Worm (Caenorhabditis elegans): ENCODE results near the gene gphr-1.

The gphr-1 gene

ce11 chrIII:12250114-12250792, 31.4 kb downstream of the gphr-1 start, which contains the start of the genes tim-1 and Y75B8A.23:
Gene tim-1, minus strand, starts transcription at chrIII:12250164.
Gene Y75B8A.23, plus strand, starts transcription at chrIII:12250660.
- TF ChIP-seq tag-97 (GFP tag; IDR thresholded peaks at IDR 0.05) = no peak
- no peak for TF ChIP-seq ceh-82 (tag; optimal IDR thresholded peaks at IDR 0.05)
- TF ChIP-seq D1046.2 (GFP tag; IDR thresholded peaks at IDR 0.05) = peak; percentile 51; the same call in 1 of the 2 replicates
- TF ChIP-seq nhr-111 (GFP tag; optimal IDR thresholded peaks at IDR 0.05) = no peak
- peak; percentile 11 for TF ChIP-seq egl-27 (tag; optimal IDR thresholded peaks at IDR 0.05)
- TF ChIP-seq daf-12 (tag; optimal IDR thresholded peaks at IDR 0.05) = no peak
- peak; percentile 33 for TF ChIP-seq R02D3.7 (tag; optimal IDR thresholded peaks at IDR 0.05)
- no peak for TF ChIP-seq ztf-11 (tag; optimal IDR thresholded peaks at IDR 0.05)
- TF ChIP-seq ctbp-1 (GFP tag; IDR thresholded peaks at IDR 0.05) = peak; percentile 85
- peak; percentile 90 for TF ChIP-seq spr-3 (GFP tag; optimal IDR thresholded peaks at IDR 0.05)
- TF ChIP-seq ceh-32 (tag; optimal IDR thresholded peaks at IDR 0.05; ENCODE audit: poor library complexity) = peak; percentile 51
- TF ChIP-seq zip-2 (tag; optimal IDR thresholded peaks at IDR 0.05) = peak; percentile 60
- no peak for TF ChIP-seq aly-2 (tag; optimal IDR thresholded peaks at IDR 0.05)
- TF ChIP-seq dmd-6 (GFP tag; IDR thresholded peaks at IDR 0.05) = peak; percentile 87
- TF ChIP-seq attf-4 (tag; optimal IDR thresholded peaks at IDR 0.05) = no peak
- TF ChIP-seq lin-39 (tag; optimal IDR thresholded peaks at IDR 0.05) = no peak
- TF ChIP-seq fos-1 (tag; optimal IDR thresholded peaks at IDR 0.05) = peak; percentile 71
- peak; percentile 91 for TF ChIP-seq hmg-1.1 (GFP tag; IDR thresholded peaks at IDR 0.05)
- peak; percentile 75 for TF ChIP-seq lin-1 (GFP tag; IDR thresholded peaks at IDR 0.05)
- TF ChIP-seq spr-1 (tag; optimal IDR thresholded peaks at IDR 0.05) = peak; percentile 86
- 0 out of 2 replicates have a peak, but pooled peaks have one; percentile 31 for TF ChIP-seq tra-1 (GFP tag; IDR thresholded peaks at IDR 0.05)
- peak; percentile 99 for TF ChIP-seq aha-1 (tag)
- peak; percentile 56 to 87 for TF ChIP-seq daf-16 (GFP tag; optimal IDR thresholded peaks at IDR 0.05)
- peak; percentile 88 for TF ChIP-seq daf-16 (tag; optimal IDR thresholded peaks at IDR 0.05)
- TF ChIP-seq pha-4 (GFP tag; IDR thresholded peaks at IDR 0.05) = peak; percentile 81; the same call in 1 of the 2 replicates
- no peak for TF ChIP-seq pha-4 (tag; optimal IDR thresholded peaks at IDR 0.05)
- peak; percentile 24 to 73 for TF ChIP-seq hif-1 (tag; optimal IDR thresholded peaks at IDR 0.05)
- peak; percentile 84 for TF ChIP-seq snpc-1.2 (GFP tag; IDR thresholded peaks at IDR 0.05)
- no peak for TF ChIP-seq daf-19 (GFP tag; conservative IDR thresholded peaks at IDR 0.05)
- peak; percentile 91 for TF ChIP-seq nhr-6 (tag; optimal IDR thresholded peaks at IDR 0.05)
- TF ChIP-seq mdt-29 (GFP tag; IDR thresholded peaks at IDR 0.05) = peak; percentile 92
- TF ChIP-seq unc-130 (GFP tag; optimal IDR thresholded peaks at IDR 0.05) = peak; percentile 88
- no peak for TF ChIP-seq Y75B8A.6 (GFP tag; IDR thresholded peaks at IDR 0.05)
- TF ChIP-seq nhr-237 (tag; optimal IDR thresholded peaks at IDR 0.05) = no peak
- TF ChIP-seq nhr-102 (tag; optimal IDR thresholded peaks at IDR 0.05) = peak; percentile 91
- no peak for TF ChIP-seq nhr-10 (tag; optimal IDR thresholded peaks at IDR 0.05)
- peak; percentile 57 for TF ChIP-seq Y48G9A.11 (GFP tag; IDR thresholded peaks at IDR 0.05)
- TF ChIP-seq nhr-76 (tag; optimal IDR thresholded peaks at IDR 0.05) = no peak
- no peak for TF ChIP-seq T20F7.1 (GFP tag; optimal IDR thresholded peaks at IDR 0.05)
- peak; percentile 96 for TF ChIP-seq T26A8.4 (GFP tag; IDR thresholded peaks at IDR 0.05)
- peak; percentile 92 for TF ChIP-seq rbr-2 (tag; optimal IDR thresholded peaks at IDR 0.05)
- peak; percentile 79 for TF ChIP-seq sdz-12 (GFP tag; optimal IDR thresholded peaks at IDR 0.05)
- TF ChIP-seq jun-1 (tag; optimal IDR thresholded peaks at IDR 0.05) = peak; percentile 73
- peak; percentile 75 for TF ChIP-seq ceh-44 (GFP tag; IDR thresholded peaks at IDR 0.05)
- TF ChIP-seq dve-1 (tag; optimal IDR thresholded peaks at IDR 0.05; ENCODE audit: insufficient read depth) = peak; percentile 98
- peak; percentile 68 for TF ChIP-seq nhr-25 (tag; optimal IDR thresholded peaks at IDR 0.05; ENCODE audit: borderline replicate concordance, insufficient read depth)
- no peak for TF ChIP-seq F26F4.8 (GFP tag; conservative IDR thresholded peaks at IDR 0.05)
- peak; percentile 85 for TF ChIP-seq Y105C5A.15 (GFP tag; IDR thresholded peaks at IDR 0.05)
- TF ChIP-seq unc-39 (tag; optimal IDR thresholded peaks at IDR 0.05) = no peak
- TF ChIP-seq mep-1 (tag; optimal IDR thresholded peaks at IDR 0.05) = peak; percentile 98
- TF ChIP-seq cey-2 (tag; optimal IDR thresholded peaks at IDR 0.05; ENCODE audit: borderline replicate concordance, insufficient read depth) = no peak
